Fruit fly (Drosophila melanogaster) whole organism, pupa: Measurements from ENCODE around the gene Pc.
A peak's percentile ranks its signal among the peaks of the same experiment; 100 is the strongest.

Experiments used
- CG10348 ChIP-seq: fragments of 200-800 bp; sonication (Bioruptor generic); IDR thresholded peaks from 2 replicates; pipeline ENCODE4 v1.3.6; 2022; ENCODE audit warnings: missing biosample characterization, missing genetic modification characterization
- CG32121 ChIP-seq: fragments of 200-800 bp; sonication (Bioruptor generic); IDR thresholded peaks from 2 replicates; pipeline ENCODE4 v1.3.6; 2022; ENCODE audit warnings: missing biosample characterization, missing genetic modification characterization
- CG4496 ChIP-seq: fragments of 200-800 bp; sonication (Bioruptor generic); IDR thresholded peaks from 3 replicates; pipeline ENCODE4 v1.3.6; 2022; ENCODE audit warnings: missing biosample characterization, missing genetic modification characterization
- CG8159 ChIP-seq: fragments of 200-800 bp; sonication (Bioruptor generic); optimal IDR thresholded peaks from 3 replicates; lab custom pipeline; 2018; ENCODE audit warnings: missing biosample characterization, mild to moderate bottlenecking, missing genetic modification characterization, moderate library complexity
- CG8301 ChIP-seq: fragments of 200-800 bp; sonication (Bioruptor generic); optimal IDR thresholded peaks from 2 replicates; lab custom pipeline; 2018; ENCODE audit warnings: missing biosample characterization, mild to moderate bottlenecking, missing genetic modification characterization
- CG9948 ChIP-seq: fragments of 200-800 bp; sonication (Bioruptor generic); optimal IDR thresholded peaks from 2 replicates; lab custom pipeline; 2018; ENCODE audit warnings: missing biosample characterization, mild to moderate bottlenecking, missing genetic modification characterization, moderate library complexity
- EcR ChIP-seq: fragments of 200-800 bp; sonication (Bioruptor generic); optimal IDR thresholded peaks from 3 replicates; lab custom pipeline; 2019; ENCODE audit warnings: missing biosample characterization, missing genetic modification characterization, mild to moderate bottlenecking, moderate library complexity, missing genetic modification reagents
- Ets98B ChIP-seq: fragments of 200-800 bp; sonication (Bioruptor generic); IDR thresholded peaks from 2 replicates; pipeline ENCODE4 v1.3.6; 2022; ENCODE audit warnings: missing biosample characterization, missing genetic modification characterization
- fd96Ca ChIP-seq: fragments of 200-800 bp; sonication (Bioruptor generic); IDR thresholded peaks from 3 replicates; pipeline ENCODE4 v1.3.6; 2022; ENCODE audit warnings: missing biosample characterization, missing genetic modification characterization

- TF ChIP-seq CG8159 (tag; lab: Kevin White, UChicago) (peak; percentile 45), CG9948 (peak; percentile 38), Ets98B (GFP tag; lab: Robert Waterston, UW) (peak; percentile 17; the same call in 1 of the 2 replicates), CG10348 (GFP tag; lab: Robert Waterston, UW) (no peak), CG4496 (GFP tag; lab: Robert Waterston, UW) (no peak), fd96Ca (GFP tag; lab: Robert Waterston, UW) (no peak), CG32121 (no peak), CG8301 (tag; lab: Kevin White, UChicago) (no peak), EcR (GFP tag; lab: Kevin White, UChicago) (no peak)
Measured at dm6 chr3L:21276296-21277257, 41.2 kb downstream of the Pc start.
